Worm (Caenorhabditis elegans): ENCODE data around the gene apb-1.
A peak's percentile ranks its signal among the peaks of the same experiment; 100 is the strongest.

The apb-1 gene

DNA sequence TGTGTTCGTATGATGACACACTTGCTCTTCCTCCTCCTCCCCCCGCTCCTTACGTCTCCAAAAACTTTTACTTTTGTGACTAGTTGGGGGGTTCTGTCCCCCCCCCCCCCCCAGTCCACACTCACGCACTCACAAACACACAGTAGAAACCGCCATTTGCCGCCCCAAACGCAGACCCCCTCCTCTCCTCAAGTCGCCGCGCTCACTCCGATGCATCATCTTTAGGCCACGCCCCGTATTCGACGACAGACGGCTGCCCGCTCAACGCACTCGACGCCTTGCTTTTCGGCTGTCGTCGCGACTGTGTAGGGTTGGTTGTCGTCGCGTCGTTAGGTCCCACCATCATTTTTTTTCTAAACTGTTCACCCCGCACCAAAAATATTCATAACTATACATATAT is 39.3 kb upstream of the apb-1 start, which contains the start of gene zmp-2:
TSS of gene zmp-2 (plus strand) at position 247 of the 400 bp plus-strand sequence.
- TF ChIP-seq snpc-4 (tag; optimal IDR thresholded peaks at IDR 0.05) (no peak), lin-39 (tag; optimal IDR thresholded peaks at IDR 0.05) (no peak), ceh-28 (tag; optimal IDR thresholded peaks at IDR 0.05) (no peak), nhr-25 (tag; optimal IDR thresholded peaks at IDR 0.05) (no peak), ceh-16 (tag; optimal IDR thresholded peaks at IDR 0.05) (no peak), ztf-11 (tag; optimal IDR thresholded peaks at IDR 0.05) (no peak), eor-1 (tag; optimal IDR thresholded peaks at IDR 0.05) (no peak), mdl-1 (tag; optimal IDR thresholded peaks at IDR 0.05) (no peak)

DNA sequence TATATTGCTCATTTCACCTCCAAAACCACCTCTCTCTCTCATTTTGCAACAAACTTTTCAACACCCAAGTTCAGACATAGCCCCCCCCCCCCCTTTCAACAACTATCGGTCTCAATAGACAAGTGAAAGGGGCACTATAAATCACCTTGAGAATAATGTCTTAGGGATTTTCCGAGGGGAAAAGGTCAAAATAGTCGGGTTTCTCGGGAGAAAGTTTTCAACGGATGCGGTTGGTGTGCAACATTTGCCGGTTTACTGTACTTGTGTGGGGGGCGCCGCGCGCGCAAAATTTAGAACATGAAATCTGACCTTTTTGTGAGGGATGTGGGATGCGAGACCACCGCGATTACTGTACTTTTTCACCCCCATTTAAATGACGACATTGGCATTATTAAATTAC is 37.7 kb upstream of the apb-1 start:
- TF ChIP-seq mml-1 (tag; optimal IDR thresholded peaks at IDR 0.05) (no peak), nhr-25 (tag; optimal IDR thresholded peaks at IDR 0.05) (peak; percentile 33), fkh-10 (GFP tag; optimal IDR thresholded peaks at IDR 0.05) (no peak), nhr-23 (tag; optimal IDR thresholded peaks at IDR 0.05) (peak; percentile 71), R02D3.7 (tag; optimal IDR thresholded peaks at IDR 0.05) (no peak), elt-2 (tag; optimal IDR thresholded peaks at IDR 0.05) (no peak), lsy-12 (tag; optimal IDR thresholded peaks at IDR 0.05) (no peak), elt-1 (tag; optimal IDR thresholded peaks at IDR 0.05) (no peak), skn-1 (tag; optimal IDR thresholded peaks at IDR 0.05) (no peak)

DNA sequence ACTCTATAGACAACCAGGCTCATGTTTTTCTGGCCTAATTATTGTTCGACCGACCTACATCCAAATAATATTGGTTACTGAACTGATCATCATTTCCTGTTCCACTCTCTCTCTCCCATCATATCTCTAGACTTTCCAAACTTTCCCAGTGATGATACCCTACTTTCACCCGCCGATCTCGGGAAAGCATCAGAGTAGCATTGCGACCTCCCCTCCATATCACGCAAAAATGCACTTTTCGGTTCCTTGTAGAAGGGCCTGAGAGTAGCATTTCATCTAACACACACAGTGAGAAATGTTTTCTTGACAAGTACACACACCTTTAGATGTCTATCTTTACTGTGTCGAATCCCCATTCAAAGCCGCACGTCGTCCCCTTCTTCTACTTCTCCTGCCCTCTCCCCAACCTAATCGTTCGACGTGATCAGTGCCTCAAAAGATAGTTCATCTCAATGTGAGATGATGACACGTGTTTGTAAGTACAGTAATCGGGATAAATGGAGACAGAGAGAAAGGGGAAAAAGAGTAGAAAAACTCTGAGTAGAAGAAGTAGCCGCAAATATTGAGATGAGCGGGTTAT is 36.1 kb upstream of the apb-1 start:
- TF ChIP-seq ceh-16 (tag; optimal IDR thresholded peaks at IDR 0.05) (no peak), mdl-1 (tag; optimal IDR thresholded peaks at IDR 0.05) (no peak), nhr-23 (tag; optimal IDR thresholded peaks at IDR 0.05) (peak; percentile 89), elt-1 (tag; optimal IDR thresholded peaks at IDR 0.05) (peak; percentile 85), fkh-10 (GFP tag; optimal IDR thresholded peaks at IDR 0.05) (no peak), nhr-25 (tag; optimal IDR thresholded peaks at IDR 0.05) (peak; percentile 75), nhr-237 (tag; optimal IDR thresholded peaks at IDR 0.05) (no peak), nhr-43 (tag; optimal IDR thresholded peaks at IDR 0.05; ENCODE audit: poor library complexity, severe bottlenecking) (peak; percentile 31)

DNA sequence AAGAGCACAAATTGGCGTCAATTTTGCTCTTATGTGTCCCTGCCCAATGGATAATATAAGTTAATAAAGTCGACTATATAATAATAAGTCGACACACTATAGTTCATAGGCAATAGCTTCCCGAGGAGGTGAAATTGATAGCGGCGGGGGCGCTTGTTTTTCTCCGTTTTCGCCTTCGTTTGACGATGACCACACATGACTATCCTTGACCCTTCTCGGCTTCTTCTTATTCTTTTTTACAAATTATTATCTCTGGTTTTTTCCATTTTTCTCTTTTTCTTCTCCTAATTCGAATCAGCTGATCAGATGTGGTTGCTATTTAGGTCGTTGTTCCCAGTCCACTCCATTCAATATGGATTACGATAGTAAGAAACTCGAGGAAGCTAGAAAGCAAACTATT is 31.9 kb upstream of the apb-1 start, which contains the start of gene acbp-8:
TSS of gene acbp-8 (plus strand) at position 324 of the 400 bp plus-strand sequence.
- TF ChIP-seq nhr-67 (tag; optimal IDR thresholded peaks at IDR 0.05): no peak
- TF ChIP-seq nhr-11 (tag; optimal IDR thresholded peaks at IDR 0.05): no peak
- no peak for TF ChIP-seq nhr-25 (tag; optimal IDR thresholded peaks at IDR 0.05)
- peak; percentile 39 for TF ChIP-seq nhr-23 (tag; optimal IDR thresholded peaks at IDR 0.05)

DNA sequence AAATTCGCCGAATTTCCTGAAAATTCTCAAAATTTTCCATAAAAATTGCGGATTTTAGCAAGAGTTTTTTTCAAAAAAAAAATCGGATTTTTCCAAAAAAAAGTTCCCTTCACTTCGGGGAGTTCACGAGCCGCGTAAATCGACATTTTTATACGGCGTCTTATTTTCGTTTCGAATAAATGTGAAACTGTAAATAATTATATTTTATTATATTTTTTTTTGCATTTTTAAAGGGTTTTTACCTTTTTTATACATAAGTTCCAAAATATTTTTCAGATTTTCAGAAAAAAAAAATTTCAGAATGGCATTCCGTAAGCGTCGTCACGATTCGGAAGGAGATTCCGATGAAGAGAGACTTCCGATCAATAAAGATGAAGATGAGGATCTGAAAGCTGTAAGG is 26.0 kb upstream of the apb-1 start, which contains the start of gene Y71H2B.2:
TSS of gene Y71H2B.2 (plus strand) at position 301 of the 400 bp plus-strand sequence.
- TF ChIP-seq mdl-1 (tag; optimal IDR thresholded peaks at IDR 0.05) (no peak), ceh-28 (tag; optimal IDR thresholded peaks at IDR 0.05) (no peak), egl-27 (tag; optimal IDR thresholded peaks at IDR 0.05) (no peak), mml-1 (tag; optimal IDR thresholded peaks at IDR 0.05) (no peak), nhr-77 (tag; optimal IDR thresholded peaks at IDR 0.05) (no peak), nfya-1 (tag; optimal IDR thresholded peaks at IDR 0.05; ENCODE audit: insufficient read depth) (no peak), elt-2 (tag; optimal IDR thresholded peaks at IDR 0.05) (no peak), nhr-67 (tag; optimal IDR thresholded peaks at IDR 0.05) (no peak), ceh-16 (tag; optimal IDR thresholded peaks at IDR 0.05) (no peak), daf-12 (tag; optimal IDR thresholded peaks at IDR 0.05) (no peak), hmg-11 (tag; optimal IDR thresholded peaks at IDR 0.05) (no peak), ztf-11 (tag; optimal IDR thresholded peaks at IDR 0.05) (no peak), pha-4 (tag; optimal IDR thresholded peaks at IDR 0.05) (no peak), nhr-25 (tag; optimal IDR thresholded peaks at IDR 0.05) (no peak), nhr-28 (tag; optimal IDR thresholded peaks at IDR 0.05) (no peak), snpc-4 (tag; optimal IDR thresholded peaks at IDR 0.05) (no peak), nhr-12 (tag; optimal IDR thresholded peaks at IDR 0.05) (no peak)

DNA sequence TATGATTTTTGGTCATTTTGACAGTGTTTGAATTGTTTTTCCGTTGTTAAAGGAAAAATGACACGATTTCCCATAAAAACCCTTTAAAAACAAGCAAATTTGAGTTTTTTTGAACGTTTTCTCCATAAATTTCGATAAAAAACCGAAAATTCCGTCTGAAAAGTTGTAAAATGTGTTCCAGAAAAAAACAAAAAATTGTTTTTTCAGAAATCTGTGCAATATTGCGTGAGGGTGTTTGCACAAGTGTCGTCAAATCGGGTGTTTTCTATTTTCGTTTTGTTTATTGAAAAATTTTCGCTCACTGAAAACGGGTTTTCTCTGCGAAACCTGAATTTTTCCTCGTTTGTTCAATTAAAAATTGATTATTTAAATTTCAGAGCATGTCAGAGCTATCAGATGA is 22.7 kb upstream of the apb-1 start, which contains the start of gene ppfr-4:
TSS of gene ppfr-4 (plus strand) at position 378 of the 400 bp plus-strand sequence.
- TF ChIP-seq pha-4 (tag; optimal IDR thresholded peaks at IDR 0.05): peak; percentile 28
- TF ChIP-seq ceh-28 (tag; optimal IDR thresholded peaks at IDR 0.05): no peak
- TF ChIP-seq ztf-4 (tag; optimal IDR thresholded peaks at IDR 0.05): no peak
- TF ChIP-seq nhr-28 (tag; optimal IDR thresholded peaks at IDR 0.05): no peak
- peak; percentile 28 for TF ChIP-seq nfya-1 (tag; optimal IDR thresholded peaks at IDR 0.05; ENCODE audit: insufficient read depth)
- TF ChIP-seq hmg-11 (tag; optimal IDR thresholded peaks at IDR 0.05): peak; percentile 36
- TF ChIP-seq lsy-12 (tag; optimal IDR thresholded peaks at IDR 0.05): no peak
- no peak for TF ChIP-seq sea-2 (GFP tag; optimal IDR thresholded peaks at IDR 0.05)
- no peak for TF ChIP-seq fos-1 (tag; optimal IDR thresholded peaks at IDR 0.05)
